Worm (Caenorhabditis elegans) whole organism, mixed stage, embryonic: ENCODE measurements around the gene F08C6.5.

Experiments used
- M03D4.4 ChIP-seq: sonication (generic microtip); optimal IDR thresholded peaks from 2 replicates; lab custom pipeline; 2017; ENCODE audit warnings: mild to moderate bottlenecking, missing genetic modification characterization, missing compliant biosample characterization
- bed-3 ChIP-seq: fragments of 200-800 bp; sonication (Bioruptor generic); optimal IDR thresholded peaks from 3 replicates; lab custom pipeline; 2018; ENCODE audit warnings: mild to moderate bottlenecking, missing genetic modification characterization, moderate library complexity, missing compliant biosample characterization
- ceh-39 ChIP-seq: fragments of 150-350 bp; optimal IDR thresholded peaks from 2 replicates; lab custom pipeline; 2014; ENCODE audit warnings: missing biosample characterization, missing genetic modification characterization
- ceh-43 ChIP-seq: fragments of 200-800 bp; sonication (Bioruptor generic); optimal IDR thresholded peaks from 2 replicates; lab custom pipeline; 2018; ENCODE audit warnings: mild to moderate bottlenecking, missing genetic modification characterization, moderate library complexity, missing compliant biosample characterization
- ceh-83 ChIP-seq: fragments of 200-800 bp; sonication (Bioruptor generic); optimal IDR thresholded peaks from 2 replicates; lab custom pipeline; 2018; ENCODE audit warnings: mild to moderate bottlenecking, missing genetic modification characterization, missing compliant biosample characterization
- ces-1 ChIP-seq: fragments of 150-350 bp; optimal IDR thresholded peaks from 2 replicates; lab custom pipeline; 2014; ENCODE audit warnings: missing biosample characterization, missing genetic modification reagents, missing genetic modification characterization
- cnd-1 ChIP-seq: fragments of 200-800 bp; sonication (Bioruptor generic); optimal IDR thresholded peaks from 2 replicates; lab custom pipeline; 2018; ENCODE audit warnings: mild to moderate bottlenecking, missing genetic modification characterization, missing compliant biosample characterization
- drap-1 ChIP-seq: fragments of 200-800 bp; sonication (Bioruptor generic); optimal IDR thresholded peaks from 3 replicates; lab custom pipeline; 2018; ENCODE audit warnings: mild to moderate bottlenecking, missing genetic modification characterization, missing compliant biosample characterization
- elt-1 ChIP-seq: sonication (generic microtip); optimal IDR thresholded peaks from 2 replicates; lab custom pipeline; 2017; ENCODE audit warnings: missing genetic modification characterization, mild to moderate bottlenecking, missing compliant biosample characterization, antibody characterized with exemption, moderate library complexity, borderline replicate concordance; ENCODE audit not compliant: insufficient read depth
- elt-3 ChIP-seq: fragments of 150-350 bp; optimal IDR thresholded peaks from 2 replicates; lab custom pipeline; 2014; ENCODE audit warnings: missing biosample characterization, missing genetic modification characterization
- flh-1 ChIP-seq: fragments of 200-800 bp; sonication (Bioruptor generic); optimal IDR thresholded peaks from 2 replicates; lab custom pipeline; 2018; ENCODE audit warnings: mild to moderate bottlenecking, missing genetic modification characterization, moderate library complexity, missing compliant biosample characterization
- ham-2 ChIP-seq: fragments of 200-800 bp; sonication (Bioruptor generic); optimal IDR thresholded peaks from 2 replicates; lab custom pipeline; 2018; ENCODE audit warnings: mild to moderate bottlenecking, missing genetic modification characterization, missing compliant biosample characterization
- hlh-1 ChIP-seq: fragments of 150-350 bp; optimal IDR thresholded peaks from 2 replicates; lab custom pipeline; 2014; ENCODE audit warnings: missing biosample characterization, missing genetic modification reagents, missing genetic modification characterization
- lin-13 ChIP-seq: fragments of 150-350 bp; optimal IDR thresholded peaks from 2 replicates; lab custom pipeline; 2014; ENCODE audit warnings: missing biosample characterization, missing genetic modification characterization
- lin-32 ChIP-seq: fragments of 200-800 bp; sonication (Bioruptor generic); optimal IDR thresholded peaks from 2 replicates; lab custom pipeline; 2018; ENCODE audit warnings: mild to moderate bottlenecking, missing genetic modification characterization, missing compliant biosample characterization
- lsy-2 ChIP-seq: fragments of 150-350 bp; optimal IDR thresholded peaks from 2 replicates; lab custom pipeline; 2014; ENCODE audit warnings: missing biosample characterization, missing genetic modification characterization
- mep-1 ChIP-seq: fragments of 150-350 bp; optimal IDR thresholded peaks from 2 replicates; lab custom pipeline; 2017; ENCODE audit warnings: missing biosample characterization, missing genetic modification reagents, missing genetic modification characterization, inconsistent platforms
- mls-2 ChIP-seq: sonication (generic microtip); optimal IDR thresholded peaks from 2 replicates; lab custom pipeline; 2016; ENCODE audit warnings: mild to moderate bottlenecking, missing genetic modification characterization, moderate library complexity, missing compliant biosample characterization
- nhr-12 ChIP-seq: fragments of 150-350 bp; optimal IDR thresholded peaks from 2 replicates; lab custom pipeline; 2014; ENCODE audit warnings: missing biosample characterization, missing genetic modification characterization
- nhr-2 ChIP-seq: fragments of 150-350 bp; optimal IDR thresholded peaks from 2 replicates; lab custom pipeline; 2014; ENCODE audit warnings: missing biosample characterization, missing genetic modification characterization
- nhr-237 ChIP-seq: fragments of 150-350 bp; optimal IDR thresholded peaks from 2 replicates; lab custom pipeline; 2014; ENCODE audit warnings: missing biosample characterization, missing genetic modification characterization
- nhr-76 ChIP-seq: sonication (generic microtip); optimal IDR thresholded peaks from 2 replicates; lab custom pipeline; 2017; ENCODE audit warnings: missing biosample characterization, missing genetic modification characterization
- pha-4 ChIP-seq: fragments of 150-350 bp; optimal IDR thresholded peaks from 2 replicates; lab custom pipeline; 2018; ENCODE audit warnings: missing biosample characterization, missing genetic modification reagents, missing genetic modification characterization
- sem-2 ChIP-seq: fragments of 200-800 bp; sonication (Bioruptor generic); optimal IDR thresholded peaks from 2 replicates; lab custom pipeline; 2018; ENCODE audit warnings: mild to moderate bottlenecking, missing genetic modification characterization, missing compliant biosample characterization
- snpc-4 ChIP-seq: fragments of 150-350 bp; optimal IDR thresholded peaks from 2 replicates; lab custom pipeline; 2014; ENCODE audit warnings: missing biosample characterization, missing genetic modification characterization
- sptf-1 ChIP-seq: sonication (generic microtip); optimal IDR thresholded peaks from 2 replicates; lab custom pipeline; 2017; ENCODE audit warnings: mild to moderate bottlenecking, missing genetic modification characterization, moderate library complexity, missing compliant biosample characterization
- unc-120 ChIP-seq: sonication (generic microtip); optimal IDR thresholded peaks from 2 replicates; lab custom pipeline; 2017; ENCODE audit warnings: missing genetic modification characterization, missing compliant biosample characterization; ENCODE audit not compliant: poor library complexity, severe bottlenecking
- unc-39 ChIP-seq: fragments of 150-350 bp; optimal IDR thresholded peaks from 2 replicates; lab custom pipeline; 2014; ENCODE audit warnings: missing biosample characterization, missing genetic modification characterization
- unc-62 ChIP-seq: fragments of 150-350 bp; optimal IDR thresholded peaks from 2 replicates; lab custom pipeline; 2014; ENCODE audit warnings: missing biosample characterization, missing genetic modification reagents, missing genetic modification characterization
- zip-8 ChIP-seq: fragments of 150-350 bp; optimal IDR thresholded peaks from 2 replicates; lab custom pipeline; 2014; ENCODE audit warnings: missing biosample characterization, missing genetic modification characterization
- ztf-11 ChIP-seq: fragments of 150-350 bp; optimal IDR thresholded peaks from 2 replicates; lab custom pipeline; 2014; ENCODE audit warnings: missing biosample characterization, missing genetic modification characterization

The F08C6.5 gene

DNA sequence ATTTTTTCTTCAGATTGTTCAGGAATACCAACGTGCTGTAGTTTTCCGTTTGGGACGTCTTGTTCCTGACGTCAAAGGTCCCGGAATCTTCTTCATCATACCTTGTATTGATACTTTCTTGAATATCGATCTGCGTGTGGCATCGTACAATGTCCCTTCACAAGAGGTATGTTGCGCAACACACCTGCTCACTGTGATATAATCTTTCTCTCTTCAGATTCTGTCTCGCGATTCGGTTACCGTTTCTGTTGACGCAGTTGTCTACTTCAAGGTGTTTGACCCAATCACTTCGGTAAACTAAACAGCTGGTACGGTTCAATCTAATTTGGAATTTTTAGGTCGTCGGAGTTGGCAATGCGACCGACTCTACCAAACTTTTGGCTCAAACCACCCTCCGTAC lies 4.2 kb downstream of the F08C6.5 start:
- TF ChIP-seq hlh-1 (tag; lab: Kevin White, UChicago) (peak; percentile 4), nhr-237 (tag; lab: Kevin White, UChicago) (no peak), lin-13 (no peak), flh-1 (no peak), nhr-2 (tag; lab: Kevin White, UChicago) (peak; percentile 82), zip-8 (peak; percentile 91), cnd-1 (tag; lab: Kevin White, UChicago) (no peak)

DNA sequence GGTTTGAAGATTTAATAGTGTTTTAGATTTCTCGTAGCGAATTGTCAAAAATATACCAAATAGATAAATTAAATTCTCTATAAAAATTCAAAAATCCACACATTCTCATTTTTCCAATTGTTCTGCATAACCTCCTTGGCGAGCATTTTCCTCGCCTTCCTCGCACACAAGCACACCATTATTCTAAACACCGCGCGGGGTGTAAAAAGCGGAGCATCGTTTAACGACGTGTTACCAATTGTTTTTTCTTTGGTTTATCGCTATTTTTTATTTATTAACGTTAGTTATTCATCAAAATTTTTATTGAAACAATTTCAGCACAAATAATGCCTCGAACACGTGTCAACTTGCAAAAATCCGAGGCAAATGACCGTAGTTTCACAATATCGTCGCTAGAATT lies 5.8 kb downstream of the F08C6.5 start, which contains the start of gene vps-52:
Gene vps-52 (plus strand): TSS at position 319 of the 400 bp plus-strand sequence.
- TF ChIP-seq ces-1 (GFP tag; lab: Kevin White, UChicago) (peak; percentile 26), ham-2 (no peak), ztf-11 (tag; lab: Kevin White, UChicago) (no peak), mls-2 (tag; lab: Kevin White, UChicago) (no peak), unc-39 (no peak), mep-1 (tag; lab: Kevin White, UChicago) (peak; percentile 36), lin-13 (no peak)
- TF ChIP-seq, all 35 proteins: peak for 2

DNA sequence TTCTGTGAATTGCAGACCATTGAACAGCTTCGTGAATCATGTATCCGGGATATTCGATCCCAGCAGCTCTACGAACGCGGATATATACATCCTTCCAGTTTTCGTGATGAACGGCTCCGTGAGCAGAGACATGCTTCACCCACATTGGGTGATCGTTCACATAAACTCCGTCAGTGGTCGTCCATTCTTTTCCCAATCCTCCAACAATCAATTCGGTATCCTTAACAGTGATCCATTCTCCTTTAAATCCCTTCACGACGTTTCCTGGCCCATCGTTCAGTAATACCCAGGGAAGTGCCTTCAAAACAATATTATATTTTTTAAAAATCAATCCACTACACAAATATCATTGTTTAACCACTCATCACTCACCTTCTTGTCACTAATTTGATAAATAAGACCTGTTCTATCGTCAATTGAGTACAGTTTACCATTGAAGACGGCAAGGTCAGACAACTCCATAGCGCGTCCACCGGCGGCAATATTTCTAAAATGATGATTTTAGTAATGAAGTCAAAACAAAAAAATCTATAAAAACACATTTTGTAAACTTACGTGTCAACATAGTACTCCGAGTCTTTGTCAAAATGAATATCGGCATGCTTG lies 9.6 kb downstream of the F08C6.5 start:
- TF ChIP-seq unc-62 (no peak), sem-2 (GFP tag; lab: Kevin White, UChicago) (no peak), ceh-39 (tag; lab: Kevin White, UChicago) (no peak), cnd-1 (tag; lab: Kevin White, UChicago) (no peak), M03D4.4 (tag; lab: Kevin White, UChicago) (no peak), ceh-83 (GFP tag; lab: Kevin White, UChicago) (no peak), sptf-1 (tag; lab: Kevin White, UChicago) (no peak), unc-120 (no peak), lsy-2 (tag; lab: Kevin White, UChicago) (no peak), pha-4 (no peak), lin-32 (GFP tag; lab: Kevin White, UChicago) (no peak), nhr-76 (tag; lab: Kevin White, UChicago) (no peak), nhr-237 (tag; lab: Kevin White, UChicago) (no peak), mep-1 (tag; lab: Kevin White, UChicago) (no peak), ces-1 (GFP tag; lab: Kevin White, UChicago) (no peak), bed-3 (no peak), drap-1 (GFP tag; lab: Kevin White, UChicago) (no peak), snpc-4 (tag; lab: Kevin White, UChicago) (no peak), elt-3 (no peak), mls-2 (tag; lab: Kevin White, UChicago) (no peak)
- TF ChIP-seq, all 35 proteins: peak for 0

DNA sequence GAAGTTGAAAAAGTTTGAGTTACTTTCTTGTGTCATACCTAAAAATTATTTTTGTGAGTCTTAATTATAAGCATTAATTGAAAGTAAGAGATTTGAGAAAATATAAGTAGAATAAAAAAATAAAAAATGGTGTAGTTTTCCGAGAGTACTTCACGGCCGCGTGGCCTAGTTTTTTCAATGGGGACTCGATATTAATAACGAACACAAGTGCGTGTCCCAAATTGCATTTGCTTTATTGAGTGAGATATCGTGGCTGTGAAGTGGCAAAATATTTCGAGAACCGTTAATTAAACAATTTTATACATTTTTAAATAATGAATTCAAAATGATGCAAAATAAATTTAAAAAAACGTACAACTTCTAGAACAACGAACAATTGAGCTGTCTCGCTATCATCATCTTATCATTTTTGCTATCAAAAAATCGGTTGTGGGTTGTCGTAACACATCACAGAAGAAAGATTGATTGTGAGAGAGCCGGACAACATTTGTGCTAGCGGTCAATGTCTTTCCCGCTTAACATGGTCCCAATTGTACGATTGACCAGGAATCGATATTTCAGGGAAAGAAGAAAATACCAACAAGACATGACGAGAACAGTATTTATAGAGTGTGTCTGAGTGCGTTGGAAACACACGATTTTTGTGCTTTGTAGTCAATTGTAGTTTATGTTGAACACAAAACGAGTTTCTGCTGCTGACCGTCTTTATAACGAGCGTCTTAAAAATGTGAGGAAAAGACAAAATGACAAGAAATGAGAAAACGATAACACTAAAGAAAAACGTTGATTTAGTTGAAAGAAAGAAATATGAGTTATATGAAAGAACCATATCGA lies 10.7 kb downstream of the F08C6.5 start, which contains the start of gene apy-1:
Gene apy-1 (minus strand): TSS at position 38 of the 834 bp plus-strand sequence.
- TF ChIP-seq unc-120 (peak; percentile 11), ceh-43 (GFP tag; lab: Kevin White, UChicago) (no peak), elt-1 (tag; lab: Kevin White, UChicago) (no peak), drap-1 (GFP tag; lab: Kevin White, UChicago) (no peak), mep-1 (tag; lab: Kevin White, UChicago) (no peak), ceh-39 (tag; lab: Kevin White, UChicago) (peak; percentile 77), ces-1 (GFP tag; lab: Kevin White, UChicago) (peak; percentile 91), elt-3 (no peak)
- TF ChIP-seq, all 35 proteins: peak for 3

DNA sequence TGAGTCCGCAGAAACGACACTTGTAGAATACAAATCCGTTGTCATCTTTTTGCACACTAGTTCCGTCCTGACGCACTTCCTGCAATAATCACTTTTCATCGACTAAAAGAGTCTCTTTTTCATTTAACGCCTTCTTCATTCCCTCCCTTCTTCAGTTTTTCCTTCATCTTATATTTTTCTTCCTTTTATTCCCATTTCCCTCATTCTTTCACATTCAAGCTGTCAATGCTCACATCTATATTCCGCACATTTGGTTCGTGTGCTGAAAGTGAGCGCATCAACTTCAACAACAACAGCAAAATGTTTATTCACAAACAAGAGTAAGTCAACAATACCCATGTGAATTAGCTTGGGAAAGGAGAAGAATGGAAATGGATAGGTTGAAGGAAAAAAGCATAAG lies 12.9 kb downstream of the F08C6.5 start, which contains the start of gene pcyt-1:
Gene pcyt-1 (plus strand): TSS at position 301 of the 400 bp plus-strand sequence.
- TF ChIP-seq lin-32 (GFP tag; lab: Kevin White, UChicago) (no peak), ces-1 (GFP tag; lab: Kevin White, UChicago) (no peak), bed-3 (no peak), nhr-237 (tag; lab: Kevin White, UChicago) (no peak), cnd-1 (tag; lab: Kevin White, UChicago) (no peak), mls-2 (tag; lab: Kevin White, UChicago) (no peak), drap-1 (GFP tag; lab: Kevin White, UChicago) (no peak), sem-2 (GFP tag; lab: Kevin White, UChicago) (no peak), nhr-12 (tag; lab: Kevin White, UChicago) (no peak), ceh-43 (GFP tag; lab: Kevin White, UChicago) (no peak)
